Fruit fly (Drosophila melanogaster) whole organism, embryonic: ENCODE data around the gene Nup37.

Experiments used
- Atf-2 ChIP-seq: fragments of 200-800 bp; sonication (Bioruptor generic); optimal IDR thresholded peaks from 2 replicates; lab custom pipeline; 2016; ENCODE audit warnings: missing biosample characterization, missing genetic modification characterization
- Atf6 ChIP-seq: fragments of 200-800 bp; sonication (Bioruptor generic); IDR thresholded peaks from 2 replicates; pipeline ENCODE4 v1.3.6; 2022; ENCODE audit warnings: missing biosample characterization, missing genetic modification characterization
- CG10267 ChIP-seq: fragments of 200-800 bp; sonication (Bioruptor generic); optimal IDR thresholded peaks from 2 replicates; lab custom pipeline; 2018; ENCODE audit warnings: missing biosample characterization, mild to moderate bottlenecking, missing genetic modification characterization, moderate library complexity
- CG10321 ChIP-seq: fragments of 200-800 bp; sonication (Bioruptor generic); IDR thresholded peaks from 2 replicates; pipeline ENCODE4 v1.3.6; 2022; ENCODE audit warnings: missing biosample characterization, missing genetic modification characterization
- CG10959 ChIP-seq: fragments of 200-800 bp; sonication (Bioruptor generic); IDR thresholded peaks from 2 replicates; pipeline ENCODE4 v1.3.6; 2022; ENCODE audit warnings: missing biosample characterization, missing genetic modification characterization
- CG12071 ChIP-seq: fragments of 200-800 bp; sonication (Bioruptor generic); optimal IDR thresholded peaks from 3 replicates; lab custom pipeline; 2018; ENCODE audit warnings: missing biosample characterization, mild to moderate bottlenecking, missing genetic modification characterization
- CG12155 ChIP-seq: fragments of 200-800 bp; sonication (Bioruptor generic); optimal IDR thresholded peaks from 3 replicates; lab custom pipeline; 2016; ENCODE audit warnings: missing biosample characterization, missing genetic modification characterization
- CG1233 ChIP-seq: fragments of 200-800 bp; sonication (Bioruptor generic); optimal IDR thresholded peaks from 4 replicates; lab custom pipeline; 2018; ENCODE audit warnings: missing biosample characterization, mild to moderate bottlenecking, missing genetic modification characterization
- CG12769 ChIP-seq: fragments of 200-800 bp; sonication (Bioruptor generic); optimal IDR thresholded peaks from 2 replicates; lab custom pipeline; 2019; ENCODE audit warnings: missing biosample characterization, mild to moderate bottlenecking, missing genetic modification characterization, moderate library complexity
- CG13775 ChIP-seq: fragments of 200-800 bp; sonication (Bioruptor generic); optimal IDR thresholded peaks from 3 replicates; lab custom pipeline; 2017; ENCODE audit warnings: missing biosample characterization, mild to moderate bottlenecking, missing genetic modification characterization
- CG14667 ChIP-seq: fragments of 200-800 bp; sonication (Bioruptor generic); IDR thresholded peaks from 2 replicates; pipeline ENCODE4 v1.3.6; 2022; ENCODE audit warnings: missing biosample characterization, missing genetic modification characterization
- CG15011 ChIP-seq: fragments of 200-800 bp; sonication (Bioruptor generic); optimal IDR thresholded peaks from 3 replicates; lab custom pipeline; 2018; ENCODE audit warnings: missing biosample characterization, mild to moderate bottlenecking, missing genetic modification characterization
- CG1529 ChIP-seq: fragments of 200-800 bp; sonication (Bioruptor generic); optimal IDR thresholded peaks from 3 replicates; lab custom pipeline; 2018; ENCODE audit warnings: missing biosample characterization, missing genetic modification characterization
- CG17568 ChIP-seq: fragments of 200-800 bp; sonication (Bioruptor generic); optimal IDR thresholded peaks from 2 replicates; lab custom pipeline; 2018; ENCODE audit warnings: missing biosample characterization, mild to moderate bottlenecking, missing genetic modification characterization, moderate library complexity
- CG17912 ChIP-seq: fragments of 200-800 bp; sonication (Bioruptor generic); optimal IDR thresholded peaks from 2 replicates; lab custom pipeline; 2018; ENCODE audit warnings: missing biosample characterization, mild to moderate bottlenecking, missing genetic modification characterization
- CG31388 ChIP-seq: fragments of 200-800 bp; sonication (Bioruptor generic); optimal IDR thresholded peaks from 2 replicates; lab custom pipeline; 2016; ENCODE audit warnings: missing biosample characterization, missing genetic modification characterization
- CG34422 ChIP-seq: fragments of 200-800 bp; sonication (Bioruptor generic); IDR thresholded peaks from 3 replicates; pipeline ENCODE4 v1.3.6; 2022; ENCODE audit warnings: missing biosample characterization, missing genetic modification characterization
- CG5180 ChIP-seq: fragments of 200-800 bp; sonication (Bioruptor generic); optimal IDR thresholded peaks from 3 replicates; lab custom pipeline; 2017; ENCODE audit warnings: missing biosample characterization, missing genetic modification characterization, mild to moderate bottlenecking, moderate library complexity, missing genetic modification reagents
- CG6683 ChIP-seq: fragments of 200-800 bp; sonication (Bioruptor generic); optimal IDR thresholded peaks from 2 replicates; lab custom pipeline; 2017; ENCODE audit warnings: missing biosample characterization, mild to moderate bottlenecking, missing genetic modification characterization, missing genetic modification reagents
- CG7928 ChIP-seq: fragments of 200-800 bp; sonication (Bioruptor generic); optimal IDR thresholded peaks from 2 replicates; lab custom pipeline; 2017; ENCODE audit warnings: missing biosample characterization, mild to moderate bottlenecking, missing genetic modification characterization
- CHES-1-like ChIP-seq: fragments of 200-800 bp; sonication (Bioruptor generic); optimal IDR thresholded peaks from 2 replicates; lab custom pipeline; 2016; ENCODE audit warnings: missing biosample characterization, missing genetic modification characterization
- CkIIα-i1 ChIP-seq: fragments of 200-800 bp; sonication (Bioruptor generic); IDR thresholded peaks from 2 replicates; pipeline ENCODE4 v1.3.6; 2022; ENCODE audit warnings: missing biosample characterization, missing genetic modification characterization
- D ChIP-seq, 2 experiments: fragments of 200-800 bp in 1 of 2; fragments of >200 bp in 1 of 2; sonication (Bioruptor generic) in 1 of 2; optimal IDR thresholded peaks; 2 replicates in 1 of 2; 3 replicates in 1 of 2; lab custom pipeline; 2017; ENCODE audit warnings: mild to moderate bottlenecking in 1 of 2, missing biosample characterization in 1 of 2, missing genetic modification characterization in 1 of 2, missing genetic modification reagents in 1 of 2
- Dbx ChIP-seq: fragments of 200-800 bp; sonication (Bioruptor generic); IDR thresholded peaks from 3 replicates; pipeline ENCODE4 v1.3.6; 2022; ENCODE audit warnings: missing biosample characterization, missing genetic modification characterization
- H2.0 ChIP-seq: fragments of 200-800 bp; sonication (Bioruptor generic); IDR thresholded peaks from 2 replicates; pipeline ENCODE4 v1.3.6; 2022; ENCODE audit warnings: missing biosample characterization, missing genetic modification characterization
- HLH4C ChIP-seq: fragments of 200-800 bp; sonication (Bioruptor generic); IDR thresholded peaks from 3 replicates; pipeline ENCODE4 v1.3.6; 2022; ENCODE audit warnings: missing biosample characterization, missing genetic modification characterization; ENCODE audit not compliant: partially characterized antibody
- Kr ChIP-seq: fragments of 200-800 bp; sonication (Bioruptor generic); optimal IDR thresholded peaks from 2 replicates; lab custom pipeline; 2017; ENCODE audit warnings: missing biosample characterization, mild to moderate bottlenecking, missing genetic modification characterization
- Lim3 ChIP-seq: fragments of 200-800 bp; sonication (Bioruptor generic); IDR thresholded peaks from 2 replicates; pipeline ENCODE4 v1.3.6; 2022; ENCODE audit warnings: missing biosample characterization, missing genetic modification characterization
- MBD-R2 ChIP-seq: fragments of 200-800 bp; sonication (Bioruptor generic); IDR thresholded peaks from 2 replicates; pipeline ENCODE4 v1.3.6; 2022; ENCODE audit warnings: missing biosample characterization, missing genetic modification characterization
- Mrtf ChIP-seq: fragments of 200-800 bp; sonication (Bioruptor generic); IDR thresholded peaks from 3 replicates; pipeline ENCODE4 v1.3.6; 2022; ENCODE audit warnings: missing biosample characterization, missing genetic modification characterization
- NC2α ChIP-seq: fragments of 200-800 bp; sonication (Bioruptor generic); optimal IDR thresholded peaks from 2 replicates; lab custom pipeline; 2016; ENCODE audit warnings: missing biosample characterization, missing genetic modification characterization
- NFAT ChIP-seq: fragments of 200-800 bp; sonication (Bioruptor generic); IDR thresholded peaks from 2 replicates; pipeline ENCODE4 v1.3.6; 2022; ENCODE audit warnings: missing biosample characterization, missing genetic modification characterization
- Oaz ChIP-seq: fragments of 200-800 bp; sonication (Bioruptor generic); IDR thresholded peaks from 2 replicates; pipeline ENCODE4 v1.3.6; 2022; ENCODE audit warnings: missing biosample characterization, missing genetic modification characterization
- Sin3A ChIP-seq: fragments of >200 bp; optimal IDR thresholded peaks from 2 replicates; lab custom pipeline; 2018
- Tbp ChIP-seq: fragments of >200 bp; optimal IDR thresholded peaks from 2 replicates; lab custom pipeline; 2018; ENCODE audit warnings: missing biosample characterization, missing genetic modification characterization
- aop ChIP-seq: fragments of 200-800 bp; sonication (Bioruptor generic); IDR thresholded peaks from 2 replicates; pipeline ENCODE4 v1.3.6; 2022; ENCODE audit warnings: missing biosample characterization, missing genetic modification characterization
- ap ChIP-seq: fragments of 200-800 bp; sonication (Bioruptor generic); IDR thresholded peaks from 2 replicates; pipeline ENCODE4 v1.3.6; 2022; ENCODE audit warnings: missing biosample characterization, missing genetic modification characterization
- bab2 ChIP-seq: fragments of 200-800 bp; sonication (Bioruptor generic); optimal IDR thresholded peaks from 2 replicates; lab custom pipeline; 2016; ENCODE audit warnings: missing biosample characterization, missing genetic modification characterization
- bbx ChIP-seq: fragments of 200-800 bp; sonication (Bioruptor generic); IDR thresholded peaks from 2 replicates; pipeline ENCODE4 v1.3.6; 2022; ENCODE audit warnings: missing biosample characterization, missing genetic modification characterization; ENCODE audit not compliant: partially characterized antibody
- chif ChIP-seq, 2 experiments: fragments of 200-800 bp; sonication (Bioruptor generic); optimal IDR thresholded peaks; 3 replicates each; lab custom pipeline; 2016; ENCODE audit warnings: missing biosample characterization in 2 of 2, missing genetic modification characterization in 2 of 2
- emc ChIP-seq: fragments of 200-800 bp; sonication (Bioruptor generic); optimal IDR thresholded peaks from 2 replicates; lab custom pipeline; 2016; ENCODE audit warnings: missing biosample characterization, missing genetic modification characterization
- esg ChIP-seq: fragments of 200-800 bp; sonication (Bioruptor generic); conservative IDR thresholded peaks from 2 replicates; pipeline ENCODE4 v1.3.6; 2022; ENCODE audit warnings: missing biosample characterization, missing genetic modification characterization
- fu2 ChIP-seq: fragments of 200-800 bp; sonication (Bioruptor generic); optimal IDR thresholded peaks from 2 replicates; lab custom pipeline; 2016; ENCODE audit warnings: missing biosample characterization, missing genetic modification characterization
- gsb ChIP-seq: fragments of 200-800 bp; sonication (Bioruptor generic); IDR thresholded peaks from 2 replicates; pipeline ENCODE4 v1.3.6; 2022; ENCODE audit warnings: missing biosample characterization, missing genetic modification characterization
- mirr ChIP-seq: fragments of 200-800 bp; sonication (Bioruptor generic); optimal IDR thresholded peaks from 3 replicates; lab custom pipeline; 2018; ENCODE audit warnings: missing biosample characterization, mild to moderate bottlenecking, missing genetic modification characterization
- repo ChIP-seq: fragments of 200-800 bp; sonication (Bioruptor generic); optimal IDR thresholded peaks from 2 replicates; lab custom pipeline; 2016; ENCODE audit warnings: missing biosample characterization, missing genetic modification characterization
- sens ChIP-seq: fragments of 200-800 bp; sonication (Bioruptor generic); peaks from one replicate; lab custom pipeline; 2016; ENCODE audit warnings: missing biosample characterization, missing genetic modification characterization
- sisA ChIP-seq: fragments of 200-800 bp; sonication (Bioruptor generic); IDR thresholded peaks from 2 replicates; pipeline ENCODE4 v1.3.6; 2022; ENCODE audit warnings: missing biosample characterization, missing genetic modification characterization
- so ChIP-seq: fragments of 200-800 bp; sonication (Bioruptor generic); IDR thresholded peaks from 3 replicates; pipeline ENCODE4 v1.3.6; 2022; ENCODE audit warnings: missing biosample characterization, missing genetic modification characterization
- trem ChIP-seq: fragments of 200-800 bp; optimal IDR thresholded peaks from 3 replicates; lab custom pipeline; 2019; ENCODE audit warnings: missing biosample characterization, mild to moderate bottlenecking, missing genetic modification characterization, moderate library complexity
- trh ChIP-seq: fragments of 200-800 bp; sonication (Bioruptor generic); optimal IDR thresholded peaks from 2 replicates; lab custom pipeline; 2016; ENCODE audit warnings: missing biosample characterization, missing genetic modification characterization

Gene Nup37

DNA sequence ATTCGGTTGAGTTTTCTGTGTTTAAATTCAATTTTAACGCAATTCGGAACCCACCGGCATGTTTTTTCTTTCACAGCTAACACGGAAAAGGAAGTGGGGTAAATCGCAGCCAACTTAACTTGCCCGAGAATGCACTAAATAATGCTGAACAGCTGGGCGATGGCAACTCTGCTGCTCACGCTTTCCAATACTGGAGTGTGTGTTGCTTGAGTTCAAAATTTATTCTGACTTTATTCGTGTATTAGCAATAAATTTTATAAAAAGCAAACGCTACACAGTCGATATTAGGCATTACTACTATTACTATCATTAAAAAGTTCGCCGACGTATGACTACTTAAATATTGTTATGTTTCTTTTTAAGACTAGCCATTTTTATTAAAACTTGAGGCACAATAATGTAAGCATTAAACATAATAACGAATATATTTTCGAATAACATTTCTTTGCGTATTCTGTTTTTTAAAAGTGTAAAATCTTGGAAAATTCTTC is at the start of gene Nup37, which contains the start of gene RpS27 (continued):
- TF ChIP-seq CkIIα-i1 (peak; percentile 87; the same call in 1 of the 2 replicates), CG12769 (tag; lab: Kevin White, UChicago) (peak; percentile 98), CG12071 (GFP tag; lab: Kevin White, UChicago) (peak; percentile 99), emc (GFP tag; lab: Kevin White, UChicago) (peak; percentile 99), CG1233 (GFP tag; lab: Kevin White, UChicago) (peak; percentile 99), mirr (peak; percentile 100), gsb (GFP tag; lab: Robert Waterston, UW) (peak; percentile 95), CHES-1-like (GFP tag; lab: Kevin White, UChicago) (peak; percentile 99), HLH4C (no peak), Sin3A (lab: Kevin White, UChicago) (peak; percentile 64), D (optimal IDR thresholded peaks at IDR 0.05; lab: Kevin White, UChicago) (no peak), D (GFP tag; optimal IDR thresholded peaks at IDR 0.05; lab: Kevin White, UChicago) (peak; percentile 96), Kr (GFP tag; lab: Kevin White, UChicago) (peak; percentile 97), NFAT (GFP tag; lab: Robert Waterston, UW) (peak; percentile 99), Tbp (no peak), Lim3 (GFP tag; lab: Robert Waterston, UW) (peak; percentile 68; the same call in 1 of the 2 replicates), CG5180 (GFP tag; lab: Kevin White, UChicago) (peak; percentile 91), Dbx (GFP tag; lab: Robert Waterston, UW) (peak; percentile 99), sisA (GFP tag; lab: Robert Waterston, UW) (peak; percentile 95), CG13775 (GFP tag; lab: Kevin White, UChicago) (peak; percentile 99), CG17568 (GFP tag; lab: Kevin White, UChicago) (peak; percentile 98), H2.0 (peak; percentile 97), CG1529 (peak; percentile 96), bab2 (GFP tag; lab: Kevin White, UChicago) (peak; percentile 97), aop (peak; percentile 80; the same call in 1 of the 2 replicates), repo (peak; percentile 98), CG34422 (peak; percentile 97), MBD-R2 (peak; percentile 86), CG7928 (GFP tag; lab: Kevin White, UChicago) (peak; percentile 82), CG31388 (peak; percentile 94), sens (GFP tag; lab: Kevin White, UChicago) (peak; percentile 99), trem (tag; lab: Kevin White, UChicago) (peak; percentile 94), NC2α (peak; percentile 98), CG17912 (peak; percentile 100), CG10267 (tag; lab: Kevin White, UChicago) (peak; percentile 99), CG12155 (GFP tag; lab: Kevin White, UChicago) (peak; percentile 93), ap (peak; percentile 95), Atf-2 (GFP tag; lab: Kevin White, UChicago) (peak; percentile 97), fu2 (GFP tag; lab: Kevin White, UChicago) (peak; percentile 98), CG15011 (peak; percentile 99), CG10321 (GFP tag; lab: Robert Waterston, UW) (peak; percentile 84), Oaz (GFP tag; lab: Robert Waterston, UW) (peak; percentile 92), CG6683 (GFP tag; lab: Kevin White, UChicago) (peak; percentile 94), trh (peak; percentile 98), CG10959 (peak; percentile 95), bbx (0 out of 2 replicates have a peak, but pooled peaks have one; percentile 34), chif (GFP tag; optimal IDR thresholded peaks at IDR 0.05; lab: Kevin White, UChicago) (peak; percentile 96 to 98), Atf6 (GFP tag; lab: Robert Waterston, UW) (peak; percentile 93), CG14667 (peak; percentile 93), esg (peak; percentile 84), so (GFP tag; lab: Robert Waterston, UW) (peak; percentile 95), Mrtf (GFP tag; lab: Robert Waterston, UW) (peak; percentile 96)
